Worm (Caenorhabditis elegans) whole organism, mixed stage, embryonic: ENCODE data around the gene srw-11.

Experiments used
- cnd-1 ChIP-seq: fragments of 200-800 bp; sonication (Bioruptor generic); optimal IDR thresholded peaks from 2 replicates; lab custom pipeline; 2018; ENCODE audit warnings: mild to moderate bottlenecking, missing genetic modification characterization, missing compliant biosample characterization
- elt-1 ChIP-seq: sonication (generic microtip); optimal IDR thresholded peaks from 2 replicates; lab custom pipeline; 2017; ENCODE audit warnings: missing genetic modification characterization, mild to moderate bottlenecking, missing compliant biosample characterization, antibody characterized with exemption, moderate library complexity, borderline replicate concordance; ENCODE audit not compliant: insufficient read depth
- elt-3 ChIP-seq: fragments of 150-350 bp; optimal IDR thresholded peaks from 2 replicates; lab custom pipeline; 2014; ENCODE audit warnings: missing biosample characterization, missing genetic modification characterization
- lsy-2 ChIP-seq: fragments of 150-350 bp; optimal IDR thresholded peaks from 2 replicates; lab custom pipeline; 2014; ENCODE audit warnings: missing biosample characterization, missing genetic modification characterization
- mep-1 ChIP-seq: fragments of 150-350 bp; optimal IDR thresholded peaks from 2 replicates; lab custom pipeline; 2017; ENCODE audit warnings: missing biosample characterization, missing genetic modification reagents, missing genetic modification characterization, inconsistent platforms
- nhr-12 ChIP-seq: fragments of 150-350 bp; optimal IDR thresholded peaks from 2 replicates; lab custom pipeline; 2014; ENCODE audit warnings: missing biosample characterization, missing genetic modification characterization
- nhr-76 ChIP-seq: sonication (generic microtip); optimal IDR thresholded peaks from 2 replicates; lab custom pipeline; 2017; ENCODE audit warnings: missing biosample characterization, missing genetic modification characterization
- pha-4 ChIP-seq: fragments of 150-350 bp; optimal IDR thresholded peaks from 2 replicates; lab custom pipeline; 2018; ENCODE audit warnings: missing biosample characterization, missing genetic modification reagents, missing genetic modification characterization
- snpc-4 ChIP-seq: fragments of 150-350 bp; optimal IDR thresholded peaks from 2 replicates; lab custom pipeline; 2014; ENCODE audit warnings: missing biosample characterization, missing genetic modification characterization
- unc-39 ChIP-seq: fragments of 150-350 bp; optimal IDR thresholded peaks from 2 replicates; lab custom pipeline; 2014; ENCODE audit warnings: missing biosample characterization, missing genetic modification characterization

ce11 chrV:15235661-15236060, 4.5 kb downstream of the srw-11 start, which contains the start of gene nhr-164:
- TF ChIP-seq pha-4 = no peak
- no peak for TF ChIP-seq elt-1 (tag; lab: Kevin White, UChicago)
- no peak for TF ChIP-seq mep-1 (tag; lab: Kevin White, UChicago)
- no peak for TF ChIP-seq unc-39
- TF ChIP-seq elt-3 = no peak
- no peak for TF ChIP-seq snpc-4 (tag; lab: Kevin White, UChicago)
- no peak for TF ChIP-seq lsy-2 (tag; lab: Kevin White, UChicago)
- no peak for TF ChIP-seq nhr-76 (tag; lab: Kevin White, UChicago)
- no peak for TF ChIP-seq nhr-12
- TF ChIP-seq cnd-1 (tag; lab: Kevin White, UChicago) = no peak
